ENCODE assay signal across 5 fruit fly cellular contexts in genomic region chr2L:12527590-12527989, dm6.
TF ChIP-seq lines count a peak whose summit lies in the region.

No protein-coding gene starts in this region.

- no peak for TF ChIP-seq CTCF in whole organism, embryonic (GFP tag; optimal IDR thresholded peaks at IDR 0.05; lab: Kevin White, UChicago)

TF ChIP-seq in whole organism, 6 proteins besides CTCF, POLR2A, EP300 and RAD21:
- TF ChIP-seq CG8478 (optimal IDR thresholded peaks at IDR 0.05; lab: Kevin White, UChicago), result peak; percentile 23
- no peak for TF ChIP-seq usp (GFP tag; optimal IDR thresholded peaks at IDR 0.05; lab: Kevin White, UChicago)
- TF ChIP-seq Dll (optimal IDR thresholded peaks at IDR 0.05; lab: Kevin White, UChicago), result no peak
- no peak for TF ChIP-seq psq (optimal IDR thresholded peaks at IDR 0.05; lab: Kevin White, UChicago)
- peak in 1 of 2 experiments; percentile 17 for TF ChIP-seq EcR (GFP tag; optimal IDR thresholded peaks at IDR 0.05; lab: Kevin White, UChicago)
- no peak for TF ChIP-seq pan (optimal IDR thresholded peaks at IDR 0.05; lab: Kevin White, UChicago)

TF ChIP-seq in whole organism, embryonic, 481 proteins besides CTCF, POLR2A, EP300 and RAD21:
- TF ChIP-seq crc (GFP tag; optimal IDR thresholded peaks at IDR 0.05; lab: Kevin White, UChicago) (no peak), hbn (GFP tag; IDR thresholded peaks at IDR 0.05; lab: Robert Waterston, UW; ENCODE audit: partially characterized antibody) (no peak), nom (GFP tag; optimal IDR thresholded peaks at IDR 0.05; lab: Kevin White, UChicago) (peak; percentile 71), CG1832 (GFP tag; optimal IDR thresholded peaks at IDR 0.05; lab: Kevin White, UChicago) (peak; percentile 62), CG4282 (GFP tag; optimal IDR thresholded peaks at IDR 0.05; lab: Kevin White, UChicago) (no peak), bsh (GFP tag; optimal IDR thresholded peaks at IDR 0.05; lab: Kevin White, UChicago) (peak in 1 of 2 experiments; percentile 57), chinmo (GFP tag; IDR thresholded peaks at IDR 0.05; lab: Robert Waterston, UW; ENCODE audit: partially characterized antibody) (0 out of 4 replicates have a peak, but pooled peaks have one; percentile 43), Med (GFP tag; lab: Kevin White, UChicago) (peak; percentile 9), CG8388 (GFP tag; optimal IDR thresholded peaks at IDR 0.05; lab: Kevin White, UChicago) (no peak)

TF ChIP-seq in whole organism, prepupa, 60 proteins besides CTCF, POLR2A, EP300 and RAD21 (continues in another document):
- TF ChIP-seq ss (GFP tag; optimal IDR thresholded peaks at IDR 0.05; lab: Kevin White, UChicago) (peak; percentile 44 to 71), Met (GFP tag; optimal IDR thresholded peaks at IDR 0.05; lab: Kevin White, UChicago) (no peak), CG8119 (GFP tag; IDR thresholded peaks at IDR 0.05; lab: Robert Waterston, UW) (no peak), Sox14 (GFP tag; optimal IDR thresholded peaks at IDR 0.05; lab: Kevin White, UChicago) (peak; percentile 65), CG11902 (GFP tag; optimal IDR thresholded peaks at IDR 0.05; lab: Kevin White, UChicago) (no peak), CG10669 (GFP tag; optimal IDR thresholded peaks at IDR 0.05; lab: Kevin White, UChicago) (peak; percentile 10), CG3032 (tag; optimal IDR thresholded peaks at IDR 0.05; lab: Kevin White, UChicago) (peak; percentile 11), Gug (GFP tag; IDR thresholded peaks at IDR 0.05; lab: Robert Waterston, UW) (0 out of 2 replicates have a peak, but pooled peaks have one; percentile 24), CG32006 (GFP tag; optimal IDR thresholded peaks at IDR 0.05; lab: Kevin White, UChicago) (peak; percentile 4), Eip78C (GFP tag; lab: Kevin White, UChicago) (peak; percentile 56), Lpt (GFP tag; optimal IDR thresholded peaks at IDR 0.05; lab: Kevin White, UChicago) (no peak), CG9139 (GFP tag; optimal IDR thresholded peaks at IDR 0.05; lab: Kevin White, UChicago) (peak; percentile 54), Hr38 (GFP tag; optimal IDR thresholded peaks at IDR 0.05; lab: Kevin White, UChicago) (no peak), CG6854 (GFP tag; optimal IDR thresholded peaks at IDR 0.05; lab: Kevin White, UChicago) (peak; percentile 12), Eip93F (GFP tag; optimal IDR thresholded peaks at IDR 0.05; lab: Kevin White, UChicago) (no peak), CG4318 (GFP tag; optimal IDR thresholded peaks at IDR 0.05; lab: Kevin White, UChicago) (no peak), pdm3 (GFP tag; optimal IDR thresholded peaks at IDR 0.05; lab: Kevin White, UChicago) (no peak), CG6276 (GFP tag; optimal IDR thresholded peaks at IDR 0.05; lab: Kevin White, UChicago) (no peak), salr (GFP tag; optimal IDR thresholded peaks at IDR 0.05; lab: Kevin White, UChicago) (no peak), fd59A (GFP tag; optimal IDR thresholded peaks at IDR 0.05; lab: Kevin White, UChicago) (no peak), Sox102F (GFP tag; optimal IDR thresholded peaks at IDR 0.05; lab: Kevin White, UChicago) (peak; percentile 4), CG15336 (GFP tag; IDR thresholded peaks at IDR 0.05; lab: Robert Waterston, UW) (no peak), Smox (GFP tag; optimal IDR thresholded peaks at IDR 0.05; lab: Kevin White, UChicago) (no peak), vri (GFP tag; optimal IDR thresholded peaks at IDR 0.05; lab: Kevin White, UChicago) (peak; percentile 14), achi (GFP tag; optimal IDR thresholded peaks at IDR 0.05; lab: Kevin White, UChicago) (no peak), CG6808 (GFP tag; optimal IDR thresholded peaks at IDR 0.05; lab: Kevin White, UChicago) (peak; percentile 45)

TF ChIP-seq in whole organism, pupa, 21 proteins besides CTCF, POLR2A, EP300 and RAD21:
- TF ChIP-seq EcR (GFP tag; optimal IDR thresholded peaks at IDR 0.05; lab: Kevin White, UChicago), result peak; percentile 86
- TF ChIP-seq Pif1B (GFP tag; optimal IDR thresholded peaks at IDR 0.05; lab: Kevin White, UChicago), result no peak
- peak; percentile 28 for TF ChIP-seq CG34367 (tag; optimal IDR thresholded peaks at IDR 0.05; lab: Kevin White, UChicago)
- TF ChIP-seq CG8159 (tag; optimal IDR thresholded peaks at IDR 0.05; lab: Kevin White, UChicago), result peak; percentile 23
- peak; percentile 58 for TF ChIP-seq CG32121 (GFP tag; IDR thresholded peaks at IDR 0.05; lab: Robert Waterston, UW)
- TF ChIP-seq Ets98B (GFP tag; IDR thresholded peaks at IDR 0.05; lab: Robert Waterston, UW), result 0 out of 2 replicates have a peak, but pooled peaks have one; percentile 21
- peak; percentile 53 for TF ChIP-seq CG13204 (GFP tag; optimal IDR thresholded peaks at IDR 0.05; lab: Kevin White, UChicago)
- TF ChIP-seq CG17806 (tag; optimal IDR thresholded peaks at IDR 0.05; lab: Kevin White, UChicago), result peak; percentile 13
- TF ChIP-seq CG14655 (GFP tag; optimal IDR thresholded peaks at IDR 0.05; lab: Kevin White, UChicago), result peak; percentile 41
- TF ChIP-seq D1 (tag; optimal IDR thresholded peaks at IDR 0.05; lab: Kevin White, UChicago), result no peak
- TF ChIP-seq CG9948 (tag; optimal IDR thresholded peaks at IDR 0.05; lab: Kevin White, UChicago), result no peak
- peak; percentile 8 for TF ChIP-seq CG15710 (tag; optimal IDR thresholded peaks at IDR 0.05; lab: Kevin White, UChicago)
- TF ChIP-seq rn (GFP tag; IDR thresholded peaks at IDR 0.05; lab: Robert Waterston, UW), result no peak
- peak; percentile 11; the same call in 1 of the 2 replicates for TF ChIP-seq CG12605 (GFP tag; IDR thresholded peaks at IDR 0.05; lab: Robert Waterston, UW)
- TF ChIP-seq CG8301 (tag; optimal IDR thresholded peaks at IDR 0.05; lab: Kevin White, UChicago), result peak; percentile 24
- peak; percentile 60 for TF ChIP-seq gl (tag; optimal IDR thresholded peaks at IDR 0.05; lab: Kevin White, UChicago)
- TF ChIP-seq CG4496 (GFP tag; IDR thresholded peaks at IDR 0.05; lab: Robert Waterston, UW), result 0 out of 3 replicates have a peak, but pooled peaks have one; percentile 19
- no peak for TF ChIP-seq Snoo (tag; optimal IDR thresholded peaks at IDR 0.05; lab: Kevin White, UChicago)
TF ChIP-seq in whole organism, pupa: peak in this region for 13.

TF ChIP-seq in whole organism, wandering third instar larva, 38 proteins besides CTCF, POLR2A, EP300 and RAD21:
- TF ChIP-seq Hr78 (GFP tag; optimal IDR thresholded peaks at IDR 0.05; lab: Kevin White, UChicago) (no peak), woc (GFP tag; optimal IDR thresholded peaks at IDR 0.05; lab: Kevin White, UChicago) (no peak), dl (GFP tag; optimal IDR thresholded peaks at IDR 0.05; lab: Kevin White, UChicago; ENCODE audit: insufficient read depth in 1 of 2, partially characterized antibody in 2 of 2) (no peak), brk (GFP tag; optimal IDR thresholded peaks at IDR 0.05; lab: Kevin White, UChicago) (no peak), fru (GFP tag; optimal IDR thresholded peaks at IDR 0.05; lab: Kevin White, UChicago) (no peak), pan (optimal IDR thresholded peaks at IDR 0.05; lab: Kevin White, UChicago) (no peak), Mio (GFP tag; optimal IDR thresholded peaks at IDR 0.05; lab: Kevin White, UChicago) (no peak), jim (GFP tag; optimal IDR thresholded peaks at IDR 0.05; lab: Kevin White, UChicago) (no peak), Hnf4 (GFP tag; optimal IDR thresholded peaks at IDR 0.05; lab: Kevin White, UChicago) (no peak), Rel (GFP tag; optimal IDR thresholded peaks at IDR 0.05; lab: Kevin White, UChicago) (no peak), Rel (tag; optimal IDR thresholded peaks at IDR 0.05; lab: Kevin White, UChicago) (peak; percentile 48), psq (GFP tag; optimal IDR thresholded peaks at IDR 0.05; lab: Kevin White, UChicago) (peak; percentile 31), Hr83 (GFP tag; optimal IDR thresholded peaks at IDR 0.05; lab: Kevin White, UChicago; ENCODE audit: poor library complexity, severe bottlenecking) (peak; percentile 1), foxo (GFP tag; optimal IDR thresholded peaks at IDR 0.05; lab: Kevin White, UChicago) (no peak), Sp1 (GFP tag; optimal IDR thresholded peaks at IDR 0.05; lab: Kevin White, UChicago) (peak; percentile 30), sv (GFP tag; optimal IDR thresholded peaks at IDR 0.05; lab: Kevin White, UChicago) (no peak), CG32264 (GFP tag; optimal IDR thresholded peaks at IDR 0.05; lab: Kevin White, UChicago) (no peak), dsf (GFP tag; optimal IDR thresholded peaks at IDR 0.05; lab: Kevin White, UChicago; ENCODE audit: borderline replicate concordance) (no peak), sage (GFP tag; optimal IDR thresholded peaks at IDR 0.05; lab: Kevin White, UChicago) (no peak), br (GFP tag; optimal IDR thresholded peaks at IDR 0.05; lab: Kevin White, UChicago) (peak; percentile 24), ey (GFP tag; optimal IDR thresholded peaks at IDR 0.05; lab: Kevin White, UChicago) (no peak), tai (GFP tag; optimal IDR thresholded peaks at IDR 0.05; lab: Kevin White, UChicago) (no peak), dmrt93B (GFP tag; optimal IDR thresholded peaks at IDR 0.05; lab: Kevin White, UChicago) (no peak), Abd-B (GFP tag; optimal IDR thresholded peaks at IDR 0.05; lab: Kevin White, UChicago) (no peak), Vsx2 (GFP tag; optimal IDR thresholded peaks at IDR 0.05; lab: Kevin White, UChicago; ENCODE audit: partially characterized antibody) (no peak), GATAd (GFP tag; optimal IDR thresholded peaks at IDR 0.05; lab: Kevin White, UChicago) (no peak), Jra (GFP tag; optimal IDR thresholded peaks at IDR 0.05; lab: Kevin White, UChicago) (no peak), HLH106 (tag; optimal IDR thresholded peaks at IDR 0.05; lab: Kevin White, UChicago) (no peak), CG9705 (GFP tag; optimal IDR thresholded peaks at IDR 0.05; lab: Kevin White, UChicago) (no peak), usp (GFP tag; optimal IDR thresholded peaks at IDR 0.05; lab: Kevin White, UChicago) (no peak), Dfd (GFP tag; optimal IDR thresholded peaks at IDR 0.05; lab: Kevin White, UChicago) (no peak), h (GFP tag; optimal IDR thresholded peaks at IDR 0.05; lab: Kevin White, UChicago) (no peak), lola (GFP tag; optimal IDR thresholded peaks at IDR 0.05; lab: Kevin White, UChicago) (no peak), OdsH (GFP tag; optimal IDR thresholded peaks at IDR 0.05; lab: Kevin White, UChicago) (no peak), N (GFP tag; optimal IDR thresholded peaks at IDR 0.05; lab: Kevin White, UChicago) (no peak), Myc (optimal IDR thresholded peaks at IDR 0.05; lab: Kevin White, UChicago) (no peak), Dif (GFP tag; optimal IDR thresholded peaks at IDR 0.05; lab: Kevin White, UChicago; ENCODE audit: partially characterized antibody) (no peak), rgr (GFP tag; optimal IDR thresholded peaks at IDR 0.05; lab: Kevin White, UChicago) (no peak), CrebA (GFP tag; optimal IDR thresholded peaks at IDR 0.05; lab: Kevin White, UChicago; ENCODE audit: borderline replicate concordance) (no peak)
